Fruit fly (Drosophila melanogaster): ENCODE data around the gene CG9154.

CG9154 gene

DNA sequence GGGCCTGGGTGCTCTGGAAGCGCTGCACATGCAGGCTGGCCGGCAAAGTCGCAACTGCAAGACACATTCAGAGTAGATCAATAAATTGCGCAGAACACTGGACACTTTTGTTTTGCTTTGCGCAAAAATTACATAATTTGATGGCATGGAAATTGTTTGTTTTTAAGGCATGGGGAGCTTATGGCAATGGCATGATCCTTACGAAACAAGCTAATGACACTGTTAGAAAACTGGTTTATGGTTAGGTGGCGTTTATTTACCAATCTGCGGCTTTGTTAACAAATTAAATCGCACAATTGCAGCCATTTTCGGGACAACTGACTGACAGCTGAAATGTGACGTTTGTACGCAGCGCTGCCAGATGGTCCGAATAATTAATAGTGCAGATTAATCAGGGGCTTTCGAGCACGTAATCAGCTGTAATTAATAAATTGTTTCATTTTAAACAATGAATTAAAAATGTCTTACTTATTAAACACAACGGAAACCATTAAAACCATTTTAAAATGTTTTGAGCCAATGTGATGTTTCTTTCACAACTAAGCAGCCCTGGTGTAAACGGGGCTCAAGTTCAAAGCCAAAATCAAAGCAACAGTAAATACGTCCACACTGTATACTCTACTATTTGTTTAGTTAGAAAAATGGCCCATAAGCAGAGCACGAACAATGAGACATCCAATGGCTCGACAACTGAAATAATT is 8.0 kb downstream of the CG9154 start, which contains the start of the genes ND-51 and CG13994 (continued):
- TF ChIP-seq CG11085 (GFP tag; IDR thresholded peaks at IDR 0.05), result peak; percentile 82
- TF ChIP-seq CG2202 (tag; optimal IDR thresholded peaks at IDR 0.05), result peak; percentile 61
- TF ChIP-seq Xrp1 (GFP tag; IDR thresholded peaks at IDR 0.05), result peak; percentile 85
- TF ChIP-seq CG9437 (GFP tag; optimal IDR thresholded peaks at IDR 0.05), result peak; percentile 55
- TF ChIP-seq CG7556 (GFP tag; optimal IDR thresholded peaks at IDR 0.05), result peak; percentile 61
- peak; percentile 86 for TF ChIP-seq sisA (GFP tag; IDR thresholded peaks at IDR 0.05)
- TF ChIP-seq Mrtf (GFP tag; IDR thresholded peaks at IDR 0.05), result peak; percentile 62
- peak; percentile 88 for TF ChIP-seq Ptx1 (GFP tag; IDR thresholded peaks at IDR 0.05)
- TF ChIP-seq Atf-2 (GFP tag; optimal IDR thresholded peaks at IDR 0.05), result peak; percentile 85
- TF ChIP-seq CkIIα-i1 (GFP tag; IDR thresholded peaks at IDR 0.05), result no peak
- peak; percentile 71 for TF ChIP-seq mirr (GFP tag; optimal IDR thresholded peaks at IDR 0.05)
- peak; percentile 14 for TF ChIP-seq Sry-β (GFP tag; optimal IDR thresholded peaks at IDR 0.05)
- peak; percentile 55 for TF ChIP-seq Asciz (GFP tag; optimal IDR thresholded peaks at IDR 0.05)
- TF ChIP-seq Usf (GFP tag; optimal IDR thresholded peaks at IDR 0.05), result peak; percentile 54
- peak; percentile 68; the same call in 1 of the 3 replicates for TF ChIP-seq C15 (GFP tag; IDR thresholded peaks at IDR 0.05)
- peak; percentile 68 for TF ChIP-seq Myb (GFP tag; optimal IDR thresholded peaks at IDR 0.05)
- peak; percentile 55; the same call in 1 of the 2 replicates for TF ChIP-seq dimm (GFP tag; IDR thresholded peaks at IDR 0.05)
- TF ChIP-seq pum (GFP tag; optimal IDR thresholded peaks at IDR 0.05), result peak; percentile 90
- peak; percentile 74 for TF ChIP-seq Rx (GFP tag; IDR thresholded peaks at IDR 0.05)
- peak; percentile 70; the same call in 1 of the 2 replicates for TF ChIP-seq chm (GFP tag; IDR thresholded peaks at IDR 0.05)
- TF ChIP-seq CG10267 (tag; optimal IDR thresholded peaks at IDR 0.05), result peak; percentile 79
- no peak for TF ChIP-seq yki (optimal IDR thresholded peaks at IDR 0.05)
- TF ChIP-seq ATbp (GFP tag; optimal IDR thresholded peaks at IDR 0.05), result no peak
- peak; percentile 93 for TF ChIP-seq mam (GFP tag; optimal IDR thresholded peaks at IDR 0.05)
- TF ChIP-seq CG1647 (GFP tag; optimal IDR thresholded peaks at IDR 0.05), result peak; percentile 83
- peak; percentile 33 for TF ChIP-seq Ravus (GFP tag; IDR thresholded peaks at IDR 0.05)
- TF ChIP-seq tup (GFP tag; optimal IDR thresholded peaks at IDR 0.05), result peak; percentile 75
- peak; percentile 50 for TF ChIP-seq disco-r (GFP tag; optimal IDR thresholded peaks at IDR 0.05)
- peak; percentile 44; the same call in 1 of the 2 replicates for TF ChIP-seq Scr (GFP tag; IDR thresholded peaks at IDR 0.05; ENCODE audit: partially characterized antibody)
- TF ChIP-seq CG11696 (GFP tag; IDR thresholded peaks at IDR 0.05), result 0 out of 2 replicates have a peak, but pooled peaks have one; percentile 16
- no peak for TF ChIP-seq sqz (GFP tag; optimal IDR thresholded peaks at IDR 0.05)
- TF ChIP-seq CG8089 (GFP tag; optimal IDR thresholded peaks at IDR 0.05), result peak; percentile 73
- TF ChIP-seq gcm2 (GFP tag; optimal IDR thresholded peaks at IDR 0.05), result peak; percentile 2
- peak; percentile 85 for TF ChIP-seq NFAT (GFP tag; IDR thresholded peaks at IDR 0.05)
- TF ChIP-seq cwo (GFP tag; optimal IDR thresholded peaks at IDR 0.05), result peak; percentile 70
- TF ChIP-seq CG11504 (tag; optimal IDR thresholded peaks at IDR 0.05), result no peak
- peak; percentile 86 for TF ChIP-seq CG11456 (GFP tag; IDR thresholded peaks at IDR 0.05)
- TF ChIP-seq dysf (GFP tag; IDR thresholded peaks at IDR 0.05), result peak; percentile 84
- peak; percentile 57 for TF ChIP-seq nom (GFP tag; optimal IDR thresholded peaks at IDR 0.05)
- peak; percentile 85 for TF ChIP-seq tin (GFP tag; optimal IDR thresholded peaks at IDR 0.05)
- TF ChIP-seq CG31365 (tag; optimal IDR thresholded peaks at IDR 0.05), result no peak
- TF ChIP-seq Dll (GFP tag; IDR thresholded peaks at IDR 0.05; ENCODE audit: partially characterized antibody), result peak; percentile 62; the same call in 3 of the 4 replicates
- TF ChIP-seq Kr (GFP tag; optimal IDR thresholded peaks at IDR 0.05), result no peak
- peak; percentile 77 to 91 for TF ChIP-seq tll (GFP tag; optimal IDR thresholded peaks at IDR 0.05)
- TF ChIP-seq CG6854 (GFP tag; optimal IDR thresholded peaks at IDR 0.05), result no peak
- peak; percentile 56; the same call in 1 of the 2 replicates for TF ChIP-seq Adf1 (GFP tag; IDR thresholded peaks at IDR 0.05)
- peak; percentile 39 for TF ChIP-seq CG3407 (GFP tag; optimal IDR thresholded peaks at IDR 0.05)
- peak; percentile 35 for TF ChIP-seq ftz-f1 (GFP tag; optimal IDR thresholded peaks at IDR 0.05)
- 0 out of 2 replicates have a peak, but pooled peaks have one; percentile 54 for TF ChIP-seq Poxn (GFP tag; IDR thresholded peaks at IDR 0.05)
